Worm (Caenorhabditis elegans) whole organism, early embryonic: ENCODE results near the gene pah-1.

Source experiments
- B0310.2 ChIP-seq: sonication (generic microtip); optimal IDR thresholded peaks from 2 replicates; lab custom pipeline; 2016; ENCODE audit warnings: mild to moderate bottlenecking, missing genetic modification characterization, missing compliant biosample characterization
- F13C5.2 ChIP-seq: sonication (generic microtip); optimal IDR thresholded peaks from 2 replicates; lab custom pipeline; 2017; ENCODE audit warnings: mild to moderate bottlenecking, missing genetic modification characterization, inconsistent platforms, missing compliant biosample characterization
- aly-1 ChIP-seq: sonication (generic microtip); optimal IDR thresholded peaks from 2 replicates; lab custom pipeline; 2016; ENCODE audit warnings: missing genetic modification characterization, missing compliant biosample characterization
- ama-1 ChIP-seq: fragments of 150-350 bp; optimal IDR thresholded peaks from 2 replicates; lab custom pipeline; 2014
- ceh-13 ChIP-seq: fragments of 200-800 bp; sonication (Bioruptor generic); optimal IDR thresholded peaks from 2 replicates; lab custom pipeline; 2018; ENCODE audit warnings: mild to moderate bottlenecking, missing genetic modification characterization, missing compliant biosample characterization
- ceh-36 ChIP-seq: sonication (generic microtip); optimal IDR thresholded peaks from 2 replicates; lab custom pipeline; 2016; ENCODE audit warnings: missing genetic modification characterization, inconsistent platforms, missing compliant biosample characterization
- flt-1 ChIP-seq: fragments of 200-800 bp; sonication (Bioruptor generic); IDR thresholded peaks from 2 replicates; pipeline ENCODE4 v1.3.6; 2022; ENCODE audit warnings: missing genetic modification characterization, missing compliant biosample characterization
- scrt-1 ChIP-seq: fragments of 200-800 bp; sonication (Bioruptor generic); IDR thresholded peaks from 2 replicates; pipeline ENCODE4 v1.3.6; 2022; ENCODE audit warnings: missing genetic modification characterization, missing compliant biosample characterization
- tbx-37 ChIP-seq: fragments of 200-800 bp; sonication (Bioruptor generic); conservative IDR thresholded peaks from 2 replicates; pipeline ENCODE4 v1.3.6; 2022; ENCODE audit warnings: missing genetic modification reagents, missing genetic modification characterization, missing compliant biosample characterization
- tra-4 ChIP-seq: sonication (generic microtip); optimal IDR thresholded peaks from 2 replicates; lab custom pipeline; 2017; ENCODE audit warnings: missing genetic modification characterization, missing compliant biosample characterization

DNA sequence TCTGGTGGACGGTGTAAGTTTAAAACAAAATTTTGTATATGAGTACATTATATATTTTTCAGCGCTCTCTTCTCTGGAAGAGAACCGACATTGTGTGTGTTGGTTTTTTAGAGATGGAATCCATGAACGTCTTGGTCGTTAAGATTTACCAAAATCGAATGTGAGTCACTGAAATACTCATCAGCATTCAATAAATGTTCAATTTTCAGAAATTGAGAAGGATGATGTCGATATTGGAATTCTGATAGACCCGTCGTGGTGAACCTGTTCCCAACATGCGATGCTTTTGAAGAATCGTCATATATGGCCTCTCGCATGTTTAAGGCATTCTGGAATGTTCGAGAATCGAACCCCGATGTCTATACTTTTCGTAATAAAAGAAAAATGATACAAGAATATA lies 22.0 kb upstream of the pah-1 start:
- TF ChIP-seq ceh-36: no peak
- peak; percentile 19 for TF ChIP-seq ama-1 (lab: Kevin White, UChicago)
- TF ChIP-seq flt-1 (GFP tag; lab: Robert Waterston, UW): no peak
- no peak for TF ChIP-seq ceh-13 (GFP tag; lab: Kevin White, UChicago)
- TF ChIP-seq B0310.2 (tag; lab: Kevin White, UChicago): no peak
- TF ChIP-seq F13C5.2 (tag; lab: Kevin White, UChicago): no peak
- TF ChIP-seq aly-1 (tag; lab: Kevin White, UChicago): no peak
- no peak for TF ChIP-seq tbx-37 (GFP tag; lab: Robert Waterston, UW)
- TF ChIP-seq tra-4 (tag; lab: Kevin White, UChicago): no peak
- TF ChIP-seq scrt-1 (GFP tag; lab: Robert Waterston, UW): no peak
